Worm (Caenorhabditis elegans): Measurements from ENCODE around the gene C31H2.3.

ce11 chrX:5115511-5115910 lies 38.7 kb downstream of the C31H2.3 start:
- TF ChIP-seq unc-39 (tag; optimal IDR thresholded peaks at IDR 0.05) = no peak
- TF ChIP-seq jun-1 (tag; optimal IDR thresholded peaks at IDR 0.05) = no peak
- TF ChIP-seq unc-62 (GFP tag; optimal IDR thresholded peaks at IDR 0.05) = no peak
- TF ChIP-seq nhr-25 (tag; optimal IDR thresholded peaks at IDR 0.05) = no peak
- no peak for TF ChIP-seq nhr-12 (tag; optimal IDR thresholded peaks at IDR 0.05)
- no peak for TF ChIP-seq ceh-16 (tag; optimal IDR thresholded peaks at IDR 0.05)
- no peak for TF ChIP-seq nhr-77 (tag; optimal IDR thresholded peaks at IDR 0.05)
- peak; percentile 29 for TF ChIP-seq lin-39 (tag; optimal IDR thresholded peaks at IDR 0.05)
- TF ChIP-seq nhr-43 (tag; optimal IDR thresholded peaks at IDR 0.05; ENCODE audit: poor library complexity, severe bottlenecking) = no peak
